Worm (Caenorhabditis elegans) whole organism, L2 larva: ENCODE measurements around the gene T19H12.15.

ENCODE experiments used
- C34F6.9 ChIP-seq: fragments of 150-350 bp; optimal IDR thresholded peaks from 2 replicates; lab custom pipeline; 2014; ENCODE audit warnings: missing biosample characterization, missing genetic modification characterization
- alr-1 ChIP-seq: fragments of 150-350 bp; optimal IDR thresholded peaks from 2 replicates; lab custom pipeline; 2014; ENCODE audit warnings: missing biosample characterization, missing genetic modification characterization
- aly-2 ChIP-seq: fragments of 150-350 bp; optimal IDR thresholded peaks from 2 replicates; lab custom pipeline; 2014; ENCODE audit warnings: missing biosample characterization, missing genetic modification characterization
- ama-1 ChIP-seq: fragments of 150-350 bp; optimal IDR thresholded peaks from 2 replicates; lab custom pipeline; 2018; ENCODE audit warnings: inconsistent platforms
- blmp-1 ChIP-seq: sonication (generic microtip); optimal IDR thresholded peaks from 2 replicates; lab custom pipeline; 2017; ENCODE audit warnings: missing genetic modification characterization, mild to moderate bottlenecking, missing compliant biosample characterization, antibody characterized with exemption, moderate library complexity; ENCODE audit not compliant: insufficient read depth
- ceh-16 ChIP-seq: fragments of 150-350 bp; optimal IDR thresholded peaks from 2 replicates; lab custom pipeline; 2014; ENCODE audit warnings: missing biosample characterization, missing genetic modification characterization
- ceh-82 ChIP-seq: fragments of 150-350 bp; optimal IDR thresholded peaks from 2 replicates; lab custom pipeline; 2014; ENCODE audit warnings: missing biosample characterization, missing genetic modification characterization
- crh-2 ChIP-seq: sonication (generic microtip); optimal IDR thresholded peaks from 2 replicates; lab custom pipeline; 2017; ENCODE audit warnings: missing biosample characterization, missing genetic modification characterization
- dmd-4 ChIP-seq: sonication (generic microtip); optimal IDR thresholded peaks from 2 replicates; lab custom pipeline; 2017; ENCODE audit warnings: missing biosample characterization, missing genetic modification characterization
- egl-27 ChIP-seq: sonication (generic microtip); optimal IDR thresholded peaks from 3 replicates; lab custom pipeline; 2017; ENCODE audit warnings: missing biosample characterization, missing genetic modification reagents, missing genetic modification characterization
- elt-1 ChIP-seq: fragments of 150-350 bp; optimal IDR thresholded peaks from 2 replicates; lab custom pipeline; 2014; ENCODE audit warnings: missing biosample characterization, missing genetic modification characterization
- fos-1 ChIP-seq: fragments of 150-350 bp; optimal IDR thresholded peaks from 2 replicates; lab custom pipeline; 2014; ENCODE audit warnings: missing biosample characterization, missing genetic modification characterization
- gmeb-1 ChIP-seq: fragments of 150-350 bp; optimal IDR thresholded peaks from 2 replicates; lab custom pipeline; 2014; ENCODE audit warnings: missing biosample characterization, missing genetic modification characterization
- lin-11 ChIP-seq: fragments of 150-350 bp; sonication (generic microtip); optimal IDR thresholded peaks from 2 replicates; lab custom pipeline; 2014; ENCODE audit warnings: missing biosample characterization, missing genetic modification characterization, inconsistent platforms, mixed read lengths
- lin-13 ChIP-seq: fragments of 150-350 bp; optimal IDR thresholded peaks from 2 replicates; lab custom pipeline; 2014; ENCODE audit warnings: missing biosample characterization, missing genetic modification reagents, missing genetic modification characterization
- lin-39 ChIP-seq: fragments of 150-350 bp; optimal IDR thresholded peaks from 2 replicates; lab custom pipeline; 2014; ENCODE audit warnings: missing biosample characterization, missing genetic modification reagents, missing genetic modification characterization
- lsy-2 ChIP-seq, 2 experiments: fragments of 150-350 bp in 1 of 2; sonication (generic microtip) in 1 of 2; optimal IDR thresholded peaks; 2 replicates each; lab custom pipeline; 2014 to 2017; ENCODE audit warnings: missing biosample characterization in 2 of 2, missing genetic modification characterization in 2 of 2
- mab-5 ChIP-seq: fragments of 150-350 bp; optimal IDR thresholded peaks from 2 replicates; lab custom pipeline; 2014; ENCODE audit warnings: missing biosample characterization, missing genetic modification characterization
- mbf-1 ChIP-seq: sonication (generic microtip); optimal IDR thresholded peaks from 2 replicates; lab custom pipeline; 2017; ENCODE audit warnings: missing biosample characterization, missing genetic modification characterization
- mdl-1 ChIP-seq, 2 experiments: fragments of 150-350 bp in 1 of 2; sonication (generic microtip) in 1 of 2; optimal IDR thresholded peaks; 2 replicates each; lab custom pipeline; 2017; ENCODE audit warnings: missing biosample characterization in 2 of 2, missing genetic modification characterization in 2 of 2
- nhr-10 ChIP-seq: sonication (generic microtip); optimal IDR thresholded peaks from 2 replicates; lab custom pipeline; 2017; ENCODE audit warnings: missing biosample characterization, missing genetic modification characterization
- nhr-11 ChIP-seq: fragments of 150-350 bp; optimal IDR thresholded peaks from 2 replicates; lab custom pipeline; 2014; ENCODE audit warnings: missing biosample characterization, missing genetic modification characterization
- nhr-12 ChIP-seq: fragments of 150-350 bp; optimal IDR thresholded peaks from 2 replicates; lab custom pipeline; 2014; ENCODE audit warnings: missing biosample characterization, missing genetic modification characterization
- nhr-129 ChIP-seq: fragments of 150-350 bp; optimal IDR thresholded peaks from 2 replicates; lab custom pipeline; 2014; ENCODE audit warnings: missing biosample characterization, missing genetic modification characterization
- nhr-21 ChIP-seq: fragments of 150-350 bp; optimal IDR thresholded peaks from 2 replicates; lab custom pipeline; 2014; ENCODE audit warnings: missing biosample characterization, missing genetic modification characterization
- nhr-237 ChIP-seq: fragments of 150-350 bp; optimal IDR thresholded peaks from 2 replicates; lab custom pipeline; 2014; ENCODE audit warnings: missing biosample characterization, missing genetic modification characterization
- nhr-25 ChIP-seq: fragments of 150-350 bp; sonication (generic microtip); optimal IDR thresholded peaks from 3 replicates; lab custom pipeline; 2014; ENCODE audit warnings: missing biosample characterization, missing genetic modification characterization
- nhr-6 ChIP-seq: fragments of 150-350 bp; optimal IDR thresholded peaks from 2 replicates; lab custom pipeline; 2014; ENCODE audit warnings: missing biosample characterization, missing genetic modification characterization
- peb-1 ChIP-seq: fragments of 150-350 bp; optimal IDR thresholded peaks from 2 replicates; lab custom pipeline; 2014; ENCODE audit warnings: missing biosample characterization, missing genetic modification characterization
- skn-1 ChIP-seq: sonication (generic microtip); optimal IDR thresholded peaks from 2 replicates; lab custom pipeline; 2017; ENCODE audit warnings: missing biosample characterization, missing genetic modification characterization
- sma-3 ChIP-seq: sonication (generic microtip); optimal IDR thresholded peaks from 2 replicates; lab custom pipeline; 2016; ENCODE audit warnings: missing genetic modification reagents, missing genetic modification characterization, missing compliant biosample characterization
- sma-9 ChIP-seq, 2 experiments: fragments of 150-350 bp in 1 of 2; sonication (generic microtip) in 1 of 2; optimal IDR thresholded peaks; 2 replicates each; lab custom pipeline; 2014 to 2016; ENCODE audit warnings: missing genetic modification characterization in 2 of 2, mild to moderate bottlenecking in 1 of 2, missing biosample characterization in 1 of 2, missing compliant biosample characterization in 1 of 2, missing genetic modification reagents in 1 of 2, moderate library complexity in 1 of 2
- snpc-4 ChIP-seq: fragments of 150-350 bp; optimal IDR thresholded peaks from 2 replicates; lab custom pipeline; 2014; ENCODE audit warnings: missing biosample characterization, missing genetic modification characterization
- unc-39 ChIP-seq: fragments of 150-350 bp; optimal IDR thresholded peaks from 2 replicates; lab custom pipeline; 2014; ENCODE audit warnings: missing biosample characterization, missing genetic modification characterization
- unc-62 ChIP-seq: fragments of 150-350 bp; optimal IDR thresholded peaks from 2 replicates; lab custom pipeline; 2014; ENCODE audit warnings: missing biosample characterization, missing genetic modification reagents, missing genetic modification characterization
- zag-1 ChIP-seq: fragments of 150-350 bp; optimal IDR thresholded peaks from 2 replicates; lab custom pipeline; 2014; ENCODE audit warnings: missing biosample characterization, missing genetic modification characterization
- ztf-1 ChIP-seq: fragments of 200-800 bp; sonication (Bioruptor generic); conservative IDR thresholded peaks from 2 replicates; pipeline ENCODE4 v1.3.6; 2022; ENCODE audit warnings: missing genetic modification characterization, missing compliant biosample characterization

The T19H12.15 gene

DNA sequence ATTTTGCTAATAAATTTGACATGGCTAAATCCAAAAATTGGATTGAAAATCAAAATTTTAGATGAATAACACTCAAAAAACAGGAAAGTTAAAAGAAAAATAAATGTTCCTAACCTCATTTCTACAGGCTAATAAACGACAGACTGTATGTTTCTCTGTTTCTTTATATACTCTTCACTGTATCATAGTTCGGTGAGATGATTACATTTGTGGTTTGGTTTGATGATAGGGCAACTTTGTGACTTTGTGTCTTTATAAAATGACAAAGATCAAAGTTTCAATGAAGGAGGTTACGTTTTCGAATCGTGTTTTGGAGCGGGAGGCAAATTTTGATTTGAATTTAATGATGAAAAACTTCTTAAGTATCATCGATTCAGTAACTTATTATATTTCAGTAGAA lies 10.3 kb upstream of the T19H12.15 start, which contains the start of gene ugt-12:
Gene ugt-12, minus strand, starts transcription at position 153 of the 400 bp plus-strand sequence.
- TF ChIP-seq aly-2 (tag; lab: Kevin White, UChicago) (no peak), sma-3 (GFP tag; lab: Kevin White, UChicago) (peak; percentile 8), nhr-237 (tag; lab: Kevin White, UChicago) (no peak), crh-2 (tag; lab: Kevin White, UChicago) (peak; percentile 38), gmeb-1 (tag; lab: Kevin White, UChicago) (peak; percentile 7), nhr-6 (tag; lab: Kevin White, UChicago) (no peak), skn-1 (no peak), unc-62 (GFP tag; lab: Kevin White, UChicago) (no peak), nhr-129 (peak; percentile 8), zag-1 (no peak), sma-9 (GFP tag; optimal IDR thresholded peaks at IDR 0.05; lab: Kevin White, UChicago) (peak; percentile 82), sma-9 (tag; optimal IDR thresholded peaks at IDR 0.05; lab: Kevin White, UChicago) (no peak), egl-27 (tag; lab: Kevin White, UChicago) (no peak), nhr-25 (tag; lab: Kevin White, UChicago) (peak; percentile 3), fos-1 (tag; lab: Kevin White, UChicago) (peak; percentile 74)

DNA sequence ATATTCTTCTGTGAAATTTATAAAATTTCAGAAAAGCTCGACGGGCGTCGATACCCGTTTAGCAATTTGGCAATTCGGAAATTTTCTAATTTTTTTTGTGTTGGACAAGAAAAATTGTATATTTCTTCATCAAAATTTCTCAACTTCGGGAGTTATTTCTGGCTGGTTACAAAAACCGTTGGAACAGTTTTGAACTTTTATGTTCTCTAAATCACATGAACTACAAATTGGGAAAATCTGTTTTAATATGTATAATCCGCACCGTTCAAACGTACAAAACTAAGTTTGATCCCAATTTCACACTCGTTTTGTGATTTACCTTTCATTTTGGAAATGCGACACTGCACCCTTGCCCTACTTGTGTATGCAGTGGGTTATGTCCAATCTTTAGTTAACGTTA lies 6.2 kb upstream of the T19H12.15 start, which contains the start of gene T19H12.3:
Gene T19H12.3, plus strand, starts transcription at position 301 of the 400 bp plus-strand sequence.
- TF ChIP-seq lin-39 (tag; lab: Kevin White, UChicago) (no peak), elt-1 (tag; lab: Kevin White, UChicago) (no peak), lin-13 (GFP tag; lab: Kevin White, UChicago) (no peak), nhr-25 (tag; lab: Kevin White, UChicago) (no peak), ama-1 (lab: Kevin White, UChicago) (no peak), nhr-129 (no peak), ztf-1 (GFP tag; lab: Robert Waterston, UW) (no peak), fos-1 (tag; lab: Kevin White, UChicago) (no peak), sma-3 (GFP tag; lab: Kevin White, UChicago) (no peak), sma-9 (GFP tag; optimal IDR thresholded peaks at IDR 0.05; lab: Kevin White, UChicago) (no peak), sma-9 (tag; optimal IDR thresholded peaks at IDR 0.05; lab: Kevin White, UChicago) (no peak), nhr-11 (tag; lab: Kevin White, UChicago) (no peak)

- TF ChIP-seq mab-5 (no peak), zag-1 (no peak), nhr-11 (tag; lab: Kevin White, UChicago) (no peak), ama-1 (lab: Kevin White, UChicago) (no peak), C34F6.9 (no peak), lin-11 (tag; lab: Kevin White, UChicago) (no peak), lsy-2 (tag; optimal IDR thresholded peaks at IDR 0.05; lab: Kevin White, UChicago) (no peak), sma-3 (GFP tag; lab: Kevin White, UChicago) (no peak), lin-13 (GFP tag; lab: Kevin White, UChicago) (no peak), nhr-12 (tag; lab: Kevin White, UChicago) (no peak), snpc-4 (tag; lab: Kevin White, UChicago) (no peak), gmeb-1 (tag; lab: Kevin White, UChicago) (no peak), dmd-4 (no peak), nhr-25 (tag; lab: Kevin White, UChicago) (no peak), lin-39 (tag; lab: Kevin White, UChicago) (no peak), aly-2 (tag; lab: Kevin White, UChicago) (no peak), fos-1 (tag; lab: Kevin White, UChicago) (no peak), nhr-21 (tag; lab: Kevin White, UChicago) (no peak), ceh-82 (no peak)
- TF ChIP-seq, all 48 proteins: peak for 0
These were observed 5.3 kb upstream of the T19H12.15 start, which contains the start of gene T19H12.12 for ce11 chrV:4884490-4884889. TSS of gene T19H12.12 (plus strand) at chrV:4884790.

- TF ChIP-seq alr-1 (tag; lab: Kevin White, UChicago): no peak
- no peak for TF ChIP-seq blmp-1 (tag; lab: Kevin White, UChicago)
- TF ChIP-seq ceh-16 (tag; lab: Kevin White, UChicago): no peak
- no peak for TF ChIP-seq nhr-11 (tag; lab: Kevin White, UChicago)
- no peak for TF ChIP-seq nhr-10 (tag; lab: Kevin White, UChicago)
- no peak for TF ChIP-seq sma-3 (GFP tag; lab: Kevin White, UChicago)
- TF ChIP-seq elt-1 (tag; lab: Kevin White, UChicago): no peak
- TF ChIP-seq peb-1 (tag; lab: Kevin White, UChicago): no peak
- TF ChIP-seq mdl-1 (tag; optimal IDR thresholded peaks at IDR 0.05; lab: Kevin White, UChicago): no peak
- TF ChIP-seq unc-62 (GFP tag; lab: Kevin White, UChicago): no peak
- TF ChIP-seq mbf-1: no peak
- no peak for TF ChIP-seq nhr-21 (tag; lab: Kevin White, UChicago)
- TF ChIP-seq unc-39 (tag; lab: Kevin White, UChicago): no peak
- no peak for TF ChIP-seq ztf-1 (GFP tag; lab: Robert Waterston, UW)
These were observed 2.2 kb upstream of the T19H12.15 start, which contains the start of gene str-32 for ce11 chrV:4881377-4881776. TSS of gene str-32 (minus strand) at chrV:4881477.
